Worm (Caenorhabditis elegans) whole organism, L3 larva: Measurements from ENCODE around the gene ugt-20.

Experiments used
- elt-1 ChIP-seq: fragments of 150-350 bp; optimal IDR thresholded peaks from 2 replicates; lab custom pipeline; 2014; ENCODE audit warnings: missing biosample characterization, missing genetic modification characterization
- lin-15B ChIP-seq: fragments of 150-350 bp; optimal IDR thresholded peaks from 2 replicates; lab custom pipeline; 2014; ENCODE audit warnings: missing biosample characterization, missing genetic modification characterization
- lin-39 ChIP-seq: fragments of 150-350 bp; optimal IDR thresholded peaks from 2 replicates; lab custom pipeline; 2018; ENCODE audit warnings: missing biosample characterization, missing genetic modification reagents, missing genetic modification characterization
- nhr-12 ChIP-seq: fragments of 150-350 bp; optimal IDR thresholded peaks from 2 replicates; lab custom pipeline; 2014; ENCODE audit warnings: missing biosample characterization, missing genetic modification characterization
- nhr-25 ChIP-seq: sonication (generic microtip); optimal IDR thresholded peaks from 2 replicates; lab custom pipeline; 2017; ENCODE audit warnings: missing biosample characterization, missing genetic modification characterization
- nhr-28 ChIP-seq: fragments of 150-350 bp; optimal IDR thresholded peaks from 2 replicates; lab custom pipeline; 2014; ENCODE audit warnings: missing biosample characterization, missing genetic modification characterization
- nhr-76 ChIP-seq: fragments of 150-350 bp; sonication (generic microtip); optimal IDR thresholded peaks from 5 replicates; lab custom pipeline; 2014; ENCODE audit warnings: missing biosample characterization, missing genetic modification characterization
- tbx-2 ChIP-seq: sonication (generic microtip); optimal IDR thresholded peaks from 2 replicates; lab custom pipeline; 2016; ENCODE audit warnings: mild to moderate bottlenecking, missing genetic modification characterization, missing compliant biosample characterization
- unc-62 ChIP-seq: fragments of 150-350 bp; sonication (generic microtip); optimal IDR thresholded peaks from 4 replicates; lab custom pipeline; 2014; ENCODE audit warnings: missing biosample characterization, missing genetic modification reagents, missing genetic modification characterization

ce11 chrIV:6094315-6094606 lies 10.9 kb upstream of the ugt-20 start:
- TF ChIP-seq nhr-76 (tag; lab: Kevin White, UChicago) (no peak), lin-15B (no peak), lin-39 (tag; lab: Kevin White, UChicago) (no peak), nhr-12 (tag; lab: Kevin White, UChicago) (no peak), nhr-28 (tag; lab: Kevin White, UChicago) (no peak), tbx-2 (no peak), elt-1 (tag; lab: Kevin White, UChicago) (no peak), unc-62 (no peak), nhr-25 (tag; lab: Kevin White, UChicago) (no peak)
